Worm (Caenorhabditis elegans) whole organism, L2 larva: ENCODE results near the gene mlc-7.

Experiments used
- C34F6.9 ChIP-seq: fragments of 150-350 bp; optimal IDR thresholded peaks from 2 replicates; lab custom pipeline; 2014; ENCODE audit warnings: missing biosample characterization, missing genetic modification characterization
- F13H6.1 ChIP-seq: sonication (generic microtip); optimal IDR thresholded peaks from 2 replicates; lab custom pipeline; 2016; ENCODE audit warnings: missing genetic modification characterization, missing compliant biosample characterization
- R02D3.7 ChIP-seq: fragments of 150-350 bp; optimal IDR thresholded peaks from 2 replicates; lab custom pipeline; 2014; ENCODE audit warnings: missing biosample characterization, missing genetic modification characterization
- Y55F3AM.14 ChIP-seq: fragments of 200-800 bp; sonication (Bioruptor generic); optimal IDR thresholded peaks from 2 replicates; lab custom pipeline; 2018; ENCODE audit warnings: mild to moderate bottlenecking, missing genetic modification characterization, missing compliant biosample characterization
- ZK546.5 ChIP-seq: sonication (generic microtip); optimal IDR thresholded peaks from 2 replicates; lab custom pipeline; 2017; ENCODE audit warnings: missing biosample characterization, missing genetic modification characterization
- alr-1 ChIP-seq: fragments of 150-350 bp; optimal IDR thresholded peaks from 2 replicates; lab custom pipeline; 2014; ENCODE audit warnings: missing biosample characterization, missing genetic modification characterization
- aly-2 ChIP-seq: fragments of 150-350 bp; optimal IDR thresholded peaks from 2 replicates; lab custom pipeline; 2014; ENCODE audit warnings: missing biosample characterization, missing genetic modification characterization
- ama-1 ChIP-seq: fragments of 150-350 bp; optimal IDR thresholded peaks from 2 replicates; lab custom pipeline; 2018; ENCODE audit warnings: inconsistent platforms
- blmp-1 ChIP-seq: sonication (generic microtip); optimal IDR thresholded peaks from 2 replicates; lab custom pipeline; 2017; ENCODE audit warnings: missing genetic modification characterization, mild to moderate bottlenecking, missing compliant biosample characterization, antibody characterized with exemption, moderate library complexity; ENCODE audit not compliant: insufficient read depth
- ceh-16 ChIP-seq: fragments of 150-350 bp; optimal IDR thresholded peaks from 2 replicates; lab custom pipeline; 2014; ENCODE audit warnings: missing biosample characterization, missing genetic modification characterization
- ceh-82 ChIP-seq: fragments of 150-350 bp; optimal IDR thresholded peaks from 2 replicates; lab custom pipeline; 2014; ENCODE audit warnings: missing biosample characterization, missing genetic modification characterization
- crh-2 ChIP-seq: sonication (generic microtip); optimal IDR thresholded peaks from 2 replicates; lab custom pipeline; 2017; ENCODE audit warnings: missing biosample characterization, missing genetic modification characterization
- dmd-4 ChIP-seq: sonication (generic microtip); optimal IDR thresholded peaks from 2 replicates; lab custom pipeline; 2017; ENCODE audit warnings: missing biosample characterization, missing genetic modification characterization
- egl-27 ChIP-seq: sonication (generic microtip); optimal IDR thresholded peaks from 3 replicates; lab custom pipeline; 2017; ENCODE audit warnings: missing biosample characterization, missing genetic modification reagents, missing genetic modification characterization
- elt-1 ChIP-seq: fragments of 150-350 bp; optimal IDR thresholded peaks from 2 replicates; lab custom pipeline; 2014; ENCODE audit warnings: missing biosample characterization, missing genetic modification characterization
- elt-3 ChIP-seq: sonication (generic microtip); optimal IDR thresholded peaks from 2 replicates; lab custom pipeline; 2017; ENCODE audit warnings: missing biosample characterization, missing genetic modification characterization
- fos-1 ChIP-seq: fragments of 150-350 bp; optimal IDR thresholded peaks from 2 replicates; lab custom pipeline; 2014; ENCODE audit warnings: missing biosample characterization, missing genetic modification characterization
- gmeb-1 ChIP-seq: fragments of 150-350 bp; optimal IDR thresholded peaks from 2 replicates; lab custom pipeline; 2014; ENCODE audit warnings: missing biosample characterization, missing genetic modification characterization
- lin-11 ChIP-seq: fragments of 150-350 bp; sonication (generic microtip); optimal IDR thresholded peaks from 2 replicates; lab custom pipeline; 2014; ENCODE audit warnings: missing biosample characterization, missing genetic modification characterization, inconsistent platforms, mixed read lengths
- lin-13 ChIP-seq: fragments of 150-350 bp; optimal IDR thresholded peaks from 2 replicates; lab custom pipeline; 2014; ENCODE audit warnings: missing biosample characterization, missing genetic modification reagents, missing genetic modification characterization
- lin-39 ChIP-seq: fragments of 150-350 bp; optimal IDR thresholded peaks from 2 replicates; lab custom pipeline; 2014; ENCODE audit warnings: missing biosample characterization, missing genetic modification reagents, missing genetic modification characterization
- lsy-2 ChIP-seq, 2 experiments: fragments of 150-350 bp in 1 of 2; sonication (generic microtip) in 1 of 2; optimal IDR thresholded peaks; 2 replicates each; lab custom pipeline; 2014 to 2017; ENCODE audit warnings: missing biosample characterization in 2 of 2, missing genetic modification characterization in 2 of 2
- mab-5 ChIP-seq: fragments of 150-350 bp; optimal IDR thresholded peaks from 2 replicates; lab custom pipeline; 2014; ENCODE audit warnings: missing biosample characterization, missing genetic modification characterization
- mbf-1 ChIP-seq: sonication (generic microtip); optimal IDR thresholded peaks from 2 replicates; lab custom pipeline; 2017; ENCODE audit warnings: missing biosample characterization, missing genetic modification characterization
- mdl-1 ChIP-seq, 2 experiments: fragments of 150-350 bp in 1 of 2; sonication (generic microtip) in 1 of 2; optimal IDR thresholded peaks; 2 replicates each; lab custom pipeline; 2017; ENCODE audit warnings: missing biosample characterization in 2 of 2, missing genetic modification characterization in 2 of 2
- nhr-10 ChIP-seq: sonication (generic microtip); optimal IDR thresholded peaks from 2 replicates; lab custom pipeline; 2017; ENCODE audit warnings: missing biosample characterization, missing genetic modification characterization
- nhr-11 ChIP-seq: fragments of 150-350 bp; optimal IDR thresholded peaks from 2 replicates; lab custom pipeline; 2014; ENCODE audit warnings: missing biosample characterization, missing genetic modification characterization
- nhr-12 ChIP-seq: fragments of 150-350 bp; optimal IDR thresholded peaks from 2 replicates; lab custom pipeline; 2014; ENCODE audit warnings: missing biosample characterization, missing genetic modification characterization
- nhr-129 ChIP-seq: fragments of 150-350 bp; optimal IDR thresholded peaks from 2 replicates; lab custom pipeline; 2014; ENCODE audit warnings: missing biosample characterization, missing genetic modification characterization
- nhr-21 ChIP-seq: fragments of 150-350 bp; optimal IDR thresholded peaks from 2 replicates; lab custom pipeline; 2014; ENCODE audit warnings: missing biosample characterization, missing genetic modification characterization
- nhr-23 ChIP-seq: fragments of 150-350 bp; optimal IDR thresholded peaks from 2 replicates; lab custom pipeline; 2014; ENCODE audit warnings: missing biosample characterization, missing genetic modification reagents, missing genetic modification characterization
- nhr-237 ChIP-seq: fragments of 150-350 bp; optimal IDR thresholded peaks from 2 replicates; lab custom pipeline; 2014; ENCODE audit warnings: missing biosample characterization, missing genetic modification characterization
- nhr-25 ChIP-seq: fragments of 150-350 bp; sonication (generic microtip); optimal IDR thresholded peaks from 3 replicates; lab custom pipeline; 2014; ENCODE audit warnings: missing biosample characterization, missing genetic modification characterization
- nhr-6 ChIP-seq: fragments of 150-350 bp; optimal IDR thresholded peaks from 2 replicates; lab custom pipeline; 2014; ENCODE audit warnings: missing biosample characterization, missing genetic modification characterization
- nhr-77 ChIP-seq: fragments of 150-350 bp; optimal IDR thresholded peaks from 2 replicates; lab custom pipeline; 2014; ENCODE audit warnings: missing biosample characterization, missing genetic modification characterization
- peb-1 ChIP-seq: fragments of 150-350 bp; optimal IDR thresholded peaks from 2 replicates; lab custom pipeline; 2014; ENCODE audit warnings: missing biosample characterization, missing genetic modification characterization
- sem-4 ChIP-seq: fragments of 150-350 bp; optimal IDR thresholded peaks from 2 replicates; lab custom pipeline; 2014; ENCODE audit warnings: missing biosample characterization, missing genetic modification reagents, missing genetic modification characterization
- skn-1 ChIP-seq: sonication (generic microtip); optimal IDR thresholded peaks from 2 replicates; lab custom pipeline; 2017; ENCODE audit warnings: missing biosample characterization, missing genetic modification characterization
- sma-3 ChIP-seq: sonication (generic microtip); optimal IDR thresholded peaks from 2 replicates; lab custom pipeline; 2016; ENCODE audit warnings: missing genetic modification reagents, missing genetic modification characterization, missing compliant biosample characterization
- sma-9 ChIP-seq, 2 experiments: fragments of 150-350 bp in 1 of 2; sonication (generic microtip) in 1 of 2; optimal IDR thresholded peaks; 2 replicates each; lab custom pipeline; 2014 to 2016; ENCODE audit warnings: missing genetic modification characterization in 2 of 2, mild to moderate bottlenecking in 1 of 2, missing biosample characterization in 1 of 2, missing compliant biosample characterization in 1 of 2, missing genetic modification reagents in 1 of 2, moderate library complexity in 1 of 2
- snpc-4 ChIP-seq: fragments of 150-350 bp; optimal IDR thresholded peaks from 2 replicates; lab custom pipeline; 2014; ENCODE audit warnings: missing biosample characterization, missing genetic modification characterization
- unc-39 ChIP-seq: fragments of 150-350 bp; optimal IDR thresholded peaks from 2 replicates; lab custom pipeline; 2014; ENCODE audit warnings: missing biosample characterization, missing genetic modification characterization
- unc-55 ChIP-seq: fragments of 150-350 bp; sonication (generic microtip); optimal IDR thresholded peaks from 3 replicates; lab custom pipeline; 2014; ENCODE audit warnings: missing biosample characterization, missing genetic modification reagents, missing genetic modification characterization
- unc-62 ChIP-seq: fragments of 150-350 bp; optimal IDR thresholded peaks from 2 replicates; lab custom pipeline; 2014; ENCODE audit warnings: missing biosample characterization, missing genetic modification reagents, missing genetic modification characterization
- zag-1 ChIP-seq: fragments of 150-350 bp; optimal IDR thresholded peaks from 2 replicates; lab custom pipeline; 2014; ENCODE audit warnings: missing biosample characterization, missing genetic modification characterization
- ztf-1 ChIP-seq: fragments of 200-800 bp; sonication (Bioruptor generic); conservative IDR thresholded peaks from 2 replicates; pipeline ENCODE4 v1.3.6; 2022; ENCODE audit warnings: missing genetic modification characterization, missing compliant biosample characterization
- ztf-11 ChIP-seq: sonication (generic microtip); optimal IDR thresholded peaks from 2 replicates; lab custom pipeline; 2017; ENCODE audit warnings: missing biosample characterization, missing genetic modification characterization
- ztf-4 ChIP-seq: fragments of 150-350 bp; optimal IDR thresholded peaks from 2 replicates; lab custom pipeline; 2014; ENCODE audit warnings: missing biosample characterization, missing genetic modification characterization

Gene mlc-7

ce11 chrIII:13716266-13716665 is 35.0 kb upstream of the mlc-7 start:
- TF ChIP-seq nhr-23 = no peak
- TF ChIP-seq nhr-77 (tag; lab: Kevin White, UChicago) = no peak
- TF ChIP-seq Y55F3AM.14 = no peak
- no peak for TF ChIP-seq snpc-4 (tag; lab: Kevin White, UChicago)
- no peak for TF ChIP-seq ztf-11 (tag; lab: Kevin White, UChicago)
- no peak for TF ChIP-seq mbf-1 (tag; lab: Kevin White, UChicago)
- TF ChIP-seq crh-2 (tag; lab: Kevin White, UChicago) = peak; percentile 7
- TF ChIP-seq lsy-2 (tag; optimal IDR thresholded peaks at IDR 0.05; lab: Kevin White, UChicago) = peak in 1 of 2 experiments; percentile 57
- no peak for TF ChIP-seq nhr-11 (tag; lab: Kevin White, UChicago)
- TF ChIP-seq ztf-4 (tag; lab: Kevin White, UChicago) = peak; percentile 51
- TF ChIP-seq nhr-10 (tag; lab: Kevin White, UChicago) = no peak
- TF ChIP-seq unc-39 = no peak
- TF ChIP-seq dmd-4 (tag; lab: Kevin White, UChicago) = peak; percentile 34
- TF ChIP-seq nhr-129 = no peak
- no peak for TF ChIP-seq unc-62 (GFP tag; lab: Kevin White, UChicago)
- no peak for TF ChIP-seq ama-1 (lab: Kevin White, UChicago)
- no peak for TF ChIP-seq fos-1 (tag; lab: Kevin White, UChicago)
- no peak for TF ChIP-seq nhr-6 (tag; lab: Kevin White, UChicago)
- no peak for TF ChIP-seq ztf-1 (GFP tag; lab: Robert Waterston, UW)
- no peak for TF ChIP-seq F13H6.1 (tag; lab: Kevin White, UChicago)
- TF ChIP-seq sem-4 (tag; lab: Kevin White, UChicago) = no peak
- no peak for TF ChIP-seq elt-3
- TF ChIP-seq ceh-82 (tag; lab: Kevin White, UChicago) = no peak
- TF ChIP-seq peb-1 (tag; lab: Kevin White, UChicago) = no peak
- no peak for TF ChIP-seq R02D3.7 (tag; lab: Kevin White, UChicago)
- no peak for TF ChIP-seq elt-1 (tag; lab: Kevin White, UChicago)
- TF ChIP-seq nhr-25 (tag; lab: Kevin White, UChicago) = no peak
- no peak for TF ChIP-seq blmp-1 (tag; lab: Kevin White, UChicago)
- TF ChIP-seq C34F6.9 (tag; lab: Kevin White, UChicago) = peak; percentile 45
- TF ChIP-seq lin-11 (tag; lab: Kevin White, UChicago) = no peak
- TF ChIP-seq nhr-237 (tag; lab: Kevin White, UChicago) = no peak
- TF ChIP-seq aly-2 (tag; lab: Kevin White, UChicago) = no peak
- no peak for TF ChIP-seq egl-27 (tag; lab: Kevin White, UChicago)
- no peak for TF ChIP-seq zag-1 (tag; lab: Kevin White, UChicago)
- TF ChIP-seq skn-1 (tag; lab: Kevin White, UChicago) = no peak
- no peak for TF ChIP-seq lin-39 (tag; lab: Kevin White, UChicago)
- TF ChIP-seq alr-1 = no peak
- no peak for TF ChIP-seq ceh-16 (tag; lab: Kevin White, UChicago)
- peak; percentile 40 for TF ChIP-seq sma-9 (GFP tag; optimal IDR thresholded peaks at IDR 0.05; lab: Kevin White, UChicago)
- TF ChIP-seq sma-9 (tag; optimal IDR thresholded peaks at IDR 0.05; lab: Kevin White, UChicago) = no peak
- TF ChIP-seq mab-5 = no peak
- TF ChIP-seq lin-13 (GFP tag; lab: Kevin White, UChicago) = no peak
- no peak for TF ChIP-seq unc-55 (GFP tag; lab: Kevin White, UChicago)
- no peak for TF ChIP-seq gmeb-1 (tag; lab: Kevin White, UChicago)
- TF ChIP-seq sma-3 = no peak
- peak; percentile 59 for TF ChIP-seq nhr-21 (tag; lab: Kevin White, UChicago)
- TF ChIP-seq mdl-1 (tag; optimal IDR thresholded peaks at IDR 0.05; lab: Kevin White, UChicago) = no peak
- no peak for TF ChIP-seq nhr-12
- TF ChIP-seq ZK546.5 (tag; lab: Kevin White, UChicago) = no peak
